Worm (Caenorhabditis elegans) whole organism, L3 larva: ENCODE results near the gene F59B2.14.

Source experiments
- R02D3.7 ChIP-seq: fragments of 150-350 bp; optimal IDR thresholded peaks from 2 replicates; lab custom pipeline; 2014; ENCODE audit warnings: missing biosample characterization, missing genetic modification characterization
- ceh-82 ChIP-seq: fragments of 150-350 bp; optimal IDR thresholded peaks from 2 replicates; lab custom pipeline; 2014; ENCODE audit warnings: missing biosample characterization, missing genetic modification characterization
- elt-2 ChIP-seq: sonication (generic microtip); optimal IDR thresholded peaks from 2 replicates; lab custom pipeline; 2016; ENCODE audit warnings: missing genetic modification reagents, mild to moderate bottlenecking, missing genetic modification characterization, missing compliant biosample characterization
- elt-3 ChIP-seq, 3 experiments: fragments of 150-350 bp in 1 of 3; sonication (generic microtip) in 2 of 3; optimal IDR thresholded peaks; 2 replicates in 2 of 3; 4 replicates in 1 of 3; lab custom pipeline; 2014 to 2017; ENCODE audit warnings: missing biosample characterization in 3 of 3, missing genetic modification characterization in 3 of 3
- fkh-10 ChIP-seq: sonication (generic microtip); optimal IDR thresholded peaks from 2 replicates; lab custom pipeline; 2017; ENCODE audit warnings: missing biosample characterization, missing genetic modification reagents, missing genetic modification characterization
- fkh-2 ChIP-seq: fragments of 150-350 bp; optimal IDR thresholded peaks from 2 replicates; lab custom pipeline; 2014; ENCODE audit warnings: missing biosample characterization, missing genetic modification reagents, missing genetic modification characterization
- jun-1 ChIP-seq: fragments of 150-350 bp; optimal IDR thresholded peaks from 2 replicates; lab custom pipeline; 2014; ENCODE audit warnings: missing biosample characterization, missing genetic modification reagents, missing genetic modification characterization
- nhr-237 ChIP-seq: fragments of 150-350 bp; optimal IDR thresholded peaks from 2 replicates; lab custom pipeline; 2014; ENCODE audit warnings: missing biosample characterization, missing genetic modification characterization
- pqm-1 ChIP-seq: fragments of 150-350 bp; optimal IDR thresholded peaks from 2 replicates; lab custom pipeline; 2017; ENCODE audit warnings: missing biosample characterization, missing genetic modification characterization, inconsistent platforms
- unc-62 ChIP-seq: fragments of 150-350 bp; sonication (generic microtip); optimal IDR thresholded peaks from 4 replicates; lab custom pipeline; 2014; ENCODE audit warnings: missing biosample characterization, missing genetic modification reagents, missing genetic modification characterization
- zag-1 ChIP-seq: fragments of 150-350 bp; optimal IDR thresholded peaks from 2 replicates; lab custom pipeline; 2014; ENCODE audit warnings: missing biosample characterization, missing genetic modification characterization

ce11 chrIII:8981847-8982479 lies 40.5 kb downstream of the F59B2.14 start, which contains the start of gene pde-2:
- TF ChIP-seq zag-1 (tag; lab: Kevin White, UChicago) = no peak
- TF ChIP-seq elt-2 (tag; lab: Kevin White, UChicago) = no peak
- TF ChIP-seq nhr-237 (tag; lab: Kevin White, UChicago) = no peak
- TF ChIP-seq R02D3.7 (tag; lab: Kevin White, UChicago) = no peak
- TF ChIP-seq jun-1 (tag; lab: Kevin White, UChicago) = no peak
- no peak for TF ChIP-seq pqm-1 (tag; lab: Kevin White, UChicago)
- no peak for TF ChIP-seq fkh-2
- no peak for TF ChIP-seq ceh-82 (tag; lab: Kevin White, UChicago)
- no peak for TF ChIP-seq elt-3 (tag; optimal IDR thresholded peaks at IDR 0.05; lab: Kevin White, UChicago)
- TF ChIP-seq unc-62 = no peak
- TF ChIP-seq fkh-10 = peak; percentile 78
